Fruit fly (Drosophila melanogaster): ENCODE results near the gene Drice.

Drice gene

DNA sequence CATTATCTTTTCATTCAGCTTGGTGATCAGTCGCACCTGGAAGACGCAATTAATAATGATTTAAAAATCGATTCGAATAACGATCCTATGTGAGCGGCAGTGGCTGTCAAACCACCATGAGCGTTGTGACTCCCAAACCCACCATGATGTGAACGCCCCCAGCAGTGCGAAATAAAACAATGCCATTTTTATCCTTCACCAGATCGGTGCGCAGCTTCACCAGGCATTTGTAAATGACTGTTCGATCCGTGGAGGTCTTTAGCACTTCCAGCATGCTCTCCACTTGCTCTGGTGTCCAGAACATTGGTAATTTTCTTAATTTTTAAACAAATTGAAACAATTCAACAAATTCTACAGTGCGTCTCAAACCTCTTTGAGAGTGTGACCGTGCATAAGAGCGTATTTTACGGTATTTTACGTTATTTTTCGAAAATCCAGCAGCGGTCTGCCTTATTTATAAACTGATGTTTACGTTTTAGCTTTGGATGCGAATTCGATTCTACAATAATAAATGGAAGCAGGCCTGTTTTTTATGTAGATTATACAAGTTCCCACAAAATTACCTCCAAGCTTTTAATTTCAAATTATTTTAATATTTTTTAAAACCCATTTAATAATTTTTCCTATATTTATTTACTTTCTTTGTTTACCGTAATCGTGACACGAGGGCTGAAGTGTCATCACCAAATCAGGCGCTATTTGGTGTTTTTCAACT lies at the start of gene Drice, which contains the start of gene Rnb:
Gene Drice (plus strand): TSS at position 693 of the 715 bp plus-strand sequence.
Gene Rnb (minus strand): TSS at position 389 of the 715 bp plus-strand sequence.
- peak; percentile 48 for TF ChIP-seq lz (GFP tag; optimal IDR thresholded peaks at IDR 0.05)
- TF ChIP-seq acj6 (GFP tag; optimal IDR thresholded peaks at IDR 0.05) = peak; percentile 30
- TF ChIP-seq CG11762 (GFP tag; optimal IDR thresholded peaks at IDR 0.05; ENCODE audit: insufficient read depth) = no peak
- TF ChIP-seq esn (GFP tag; optimal IDR thresholded peaks at IDR 0.05) = peak; percentile 65
- no peak for TF ChIP-seq spab (GFP tag; optimal IDR thresholded peaks at IDR 0.05)
- no peak for TF ChIP-seq CG9139 (GFP tag; optimal IDR thresholded peaks at IDR 0.05)
- TF ChIP-seq svp (GFP tag) = peak; percentile 70
- TF ChIP-seq dac (GFP tag; optimal IDR thresholded peaks at IDR 0.05) = no peak
- 0 out of 3 replicates have a peak, but pooled peaks have one; percentile 18 for TF ChIP-seq eg (GFP tag; IDR thresholded peaks at IDR 0.05)
- no peak for TF ChIP-seq Hr38 (GFP tag; optimal IDR thresholded peaks at IDR 0.05)
- TF ChIP-seq Ets21C (GFP tag; optimal IDR thresholded peaks at IDR 0.05) = no peak
- no peak for TF ChIP-seq CG16779 (tag; optimal IDR thresholded peaks at IDR 0.05)
- TF ChIP-seq CG31627 (GFP tag; optimal IDR thresholded peaks at IDR 0.05) = peak; percentile 32
- TF ChIP-seq CG7368 (GFP tag; optimal IDR thresholded peaks at IDR 0.05) = no peak
- peak; percentile 8 for TF ChIP-seq CG34406 (GFP tag; optimal IDR thresholded peaks at IDR 0.05)
- TF ChIP-seq CG8632 (GFP tag; optimal IDR thresholded peaks at IDR 0.05) = no peak
- TF ChIP-seq CG8319 (GFP tag; optimal IDR thresholded peaks at IDR 0.05) = no peak
- TF ChIP-seq CG6276 (GFP tag; optimal IDR thresholded peaks at IDR 0.05) = no peak
- no peak for TF ChIP-seq Hr4 (GFP tag; optimal IDR thresholded peaks at IDR 0.05)
- TF ChIP-seq CG10631 (GFP tag; optimal IDR thresholded peaks at IDR 0.05) = no peak
- TF ChIP-seq Eip78C (GFP tag) = peak; percentile 87
- TF ChIP-seq Eip75B (GFP tag; optimal IDR thresholded peaks at IDR 0.05) = no peak
- TF ChIP-seq CG4318 (GFP tag; optimal IDR thresholded peaks at IDR 0.05) = no peak
- no peak for TF ChIP-seq Lpt (GFP tag; optimal IDR thresholded peaks at IDR 0.05)
- no peak for TF ChIP-seq salr (GFP tag; optimal IDR thresholded peaks at IDR 0.05)
- no peak for TF ChIP-seq achi (GFP tag; optimal IDR thresholded peaks at IDR 0.05)
- peak; percentile 99 for TF ChIP-seq fkh (GFP tag; optimal IDR thresholded peaks at IDR 0.05)
- TF ChIP-seq CG3919 (GFP tag; optimal IDR thresholded peaks at IDR 0.05) = no peak
- TF ChIP-seq Met (GFP tag; optimal IDR thresholded peaks at IDR 0.05) = no peak
- TF ChIP-seq CG1621 (tag; optimal IDR thresholded peaks at IDR 0.05) = no peak
- TF ChIP-seq CG8119 (GFP tag; IDR thresholded peaks at IDR 0.05) = no peak
- no peak for TF ChIP-seq Blimp-1 (GFP tag; optimal IDR thresholded peaks at IDR 0.05)
- no peak for TF ChIP-seq pdm3 (GFP tag; optimal IDR thresholded peaks at IDR 0.05)
- TF ChIP-seq CG15336 (GFP tag; IDR thresholded peaks at IDR 0.05) = no peak
- no peak for TF ChIP-seq Hr39 (GFP tag; optimal IDR thresholded peaks at IDR 0.05)
- peak; percentile 37 for TF ChIP-seq topi (GFP tag; optimal IDR thresholded peaks at IDR 0.05)
- no peak for TF ChIP-seq CG6854 (GFP tag; optimal IDR thresholded peaks at IDR 0.05)
- TF ChIP-seq CG6792 (GFP tag; optimal IDR thresholded peaks at IDR 0.05) = no peak
- TF ChIP-seq CG10669 (GFP tag; optimal IDR thresholded peaks at IDR 0.05) = no peak
- no peak for TF ChIP-seq Eip93F (GFP tag; optimal IDR thresholded peaks at IDR 0.05)
- TF ChIP-seq net (GFP tag; optimal IDR thresholded peaks at IDR 0.05) = no peak
- TF ChIP-seq cyc (GFP tag; optimal IDR thresholded peaks at IDR 0.05) = peak; percentile 26
- peak; percentile 50; the same call in 2 of the 3 replicates for TF ChIP-seq CG6163 (GFP tag; IDR thresholded peaks at IDR 0.05)
- no peak for TF ChIP-seq vri (GFP tag; optimal IDR thresholded peaks at IDR 0.05)
- TF ChIP-seq Gug (GFP tag; IDR thresholded peaks at IDR 0.05) = no peak
- no peak for TF ChIP-seq CG11294 (GFP tag; IDR thresholded peaks at IDR 0.05)
- peak; percentile 64 for TF ChIP-seq dsx (GFP tag; optimal IDR thresholded peaks at IDR 0.05; ENCODE audit: poor library complexity, severe bottlenecking)
- TF ChIP-seq fd59A (GFP tag; optimal IDR thresholded peaks at IDR 0.05) = no peak
- TF ChIP-seq CG11902 (GFP tag; optimal IDR thresholded peaks at IDR 0.05) = peak; percentile 6
- no peak for TF ChIP-seq CG6808 (GFP tag; optimal IDR thresholded peaks at IDR 0.05)
- TF ChIP-seq fd85E (GFP tag; optimal IDR thresholded peaks at IDR 0.05) = no peak
- no peak for TF ChIP-seq OdsH (GFP tag; optimal IDR thresholded peaks at IDR 0.05)
